Fruit fly (Drosophila melanogaster): ENCODE measurements around the gene bbg.

- TF ChIP-seq Myc (optimal IDR thresholded peaks at IDR 0.05) (no peak), psq (optimal IDR thresholded peaks at IDR 0.05) (no peak)
Observed at dm6 chr3L:14485401-14485800, 50.7 kb downstream of the bbg start.

All from Kc167 (cell line).